Worm (Caenorhabditis elegans) whole organism, late embryonic: ENCODE measurements around the gene Y46D2A.1.

Experiments used
- F13H6.1 ChIP-seq: sonication (generic microtip); optimal IDR thresholded peaks from 2 replicates; lab custom pipeline; 2016; ENCODE audit warnings: missing genetic modification characterization, missing compliant biosample characterization
- K02D7.2 ChIP-seq: sonication (generic microtip); optimal IDR thresholded peaks from 2 replicates; lab custom pipeline; 2017; ENCODE audit warnings: mild to moderate bottlenecking, missing genetic modification characterization, missing compliant biosample characterization
- K09A11.1 ChIP-seq: sonication (generic microtip); optimal IDR thresholded peaks from 2 replicates; lab custom pipeline; 2017; ENCODE audit warnings: antibody characterized with exemption, mild to moderate bottlenecking, missing genetic modification characterization, missing compliant biosample characterization; ENCODE audit not compliant: insufficient read depth
- ahr-1 ChIP-seq: sonication (generic microtip); optimal IDR thresholded peaks from 2 replicates; lab custom pipeline; 2016; ENCODE audit warnings: missing genetic modification characterization, missing compliant biosample characterization
- ceh-14 ChIP-seq: sonication (generic microtip); optimal IDR thresholded peaks from 2 replicates; lab custom pipeline; 2016; ENCODE audit warnings: missing genotype, missing genetic modification characterization, missing compliant biosample characterization
- ceh-18 ChIP-seq: sonication (generic microtip); optimal IDR thresholded peaks from 2 replicates; lab custom pipeline; 2016; ENCODE audit warnings: missing genetic modification characterization, missing compliant biosample characterization
- ceh-2 ChIP-seq: sonication (generic microtip); optimal IDR thresholded peaks from 2 replicates; lab custom pipeline; 2016; ENCODE audit warnings: missing genotype, missing genetic modification characterization, missing compliant biosample characterization
- ceh-30 ChIP-seq: fragments of 150-350 bp; optimal IDR thresholded peaks from 2 replicates; lab custom pipeline; 2014; ENCODE audit warnings: missing biosample characterization, missing genetic modification characterization
- ceh-31 ChIP-seq: sonication (generic microtip); optimal IDR thresholded peaks from 2 replicates; lab custom pipeline; 2016; ENCODE audit warnings: missing genetic modification characterization, missing compliant biosample characterization
- ceh-48 ChIP-seq: sonication (generic microtip); optimal IDR thresholded peaks from 2 replicates; lab custom pipeline; 2016; ENCODE audit warnings: missing genetic modification characterization, inconsistent platforms, missing compliant biosample characterization
- che-1 ChIP-seq: sonication (generic microtip); optimal IDR thresholded peaks from 2 replicates; lab custom pipeline; 2016; ENCODE audit warnings: mild to moderate bottlenecking, missing genetic modification characterization, missing compliant biosample characterization
- dmd-4 ChIP-seq: sonication (generic microtip); optimal IDR thresholded peaks from 2 replicates; lab custom pipeline; 2016; ENCODE audit warnings: borderline replicate concordance, missing genetic modification characterization, missing compliant biosample characterization
- ets-4 ChIP-seq: sonication (generic microtip); optimal IDR thresholded peaks from 2 replicates; lab custom pipeline; 2016; ENCODE audit warnings: missing genetic modification characterization, missing compliant biosample characterization
- eyg-1 ChIP-seq: sonication (generic microtip); optimal IDR thresholded peaks from 2 replicates; lab custom pipeline; 2016; ENCODE audit warnings: missing genotype, missing genetic modification characterization, missing compliant biosample characterization
- fkh-10 ChIP-seq: fragments of 150-350 bp; optimal IDR thresholded peaks from 2 replicates; lab custom pipeline; 2014; ENCODE audit warnings: missing biosample characterization, missing genetic modification reagents, missing genetic modification characterization
- gmeb-2 ChIP-seq: sonication (generic microtip); optimal IDR thresholded peaks from 2 replicates; lab custom pipeline; 2016; ENCODE audit warnings: missing genetic modification characterization, inconsistent platforms, missing compliant biosample characterization
- hlh-13 ChIP-seq: fragments of 200-800 bp; sonication (Bioruptor generic); optimal IDR thresholded peaks from 2 replicates; lab custom pipeline; 2018; ENCODE audit warnings: mild to moderate bottlenecking, missing genetic modification characterization, missing compliant biosample characterization
- hlh-30 ChIP-seq: sonication (generic microtip); optimal IDR thresholded peaks from 2 replicates; lab custom pipeline; 2017; ENCODE audit warnings: antibody characterized with exemption, missing genetic modification characterization, missing compliant biosample characterization; ENCODE audit not compliant: insufficient read depth
- hlh-8 ChIP-seq: sonication (generic microtip); optimal IDR thresholded peaks from 2 replicates; lab custom pipeline; 2016; ENCODE audit warnings: missing genotype, missing genetic modification characterization, missing compliant biosample characterization
- madf-2 ChIP-seq: sonication (generic microtip); optimal IDR thresholded peaks from 2 replicates; lab custom pipeline; 2017; ENCODE audit warnings: missing genetic modification characterization, missing compliant biosample characterization
- nfya-1 ChIP-seq: sonication (generic microtip); optimal IDR thresholded peaks from 2 replicates; lab custom pipeline; 2017; ENCODE audit warnings: missing genetic modification characterization, mild to moderate bottlenecking, missing compliant biosample characterization, antibody characterized with exemption, moderate library complexity
- npax-4 ChIP-seq: sonication (generic microtip); optimal IDR thresholded peaks from 2 replicates; lab custom pipeline; 2016; ENCODE audit warnings: missing genetic modification characterization, missing compliant biosample characterization
- pqm-1 ChIP-seq: sonication (generic microtip); optimal IDR thresholded peaks from 2 replicates; lab custom pipeline; 2016; ENCODE audit warnings: missing genetic modification characterization, missing compliant biosample characterization
- rnt-1 ChIP-seq: sonication (generic microtip); optimal IDR thresholded peaks from 2 replicates; lab custom pipeline; 2016; ENCODE audit warnings: missing genetic modification characterization, missing compliant biosample characterization
- sox-2 ChIP-seq: fragments of 200-800 bp; sonication (Bioruptor generic); IDR thresholded peaks from 2 replicates; pipeline ENCODE4 v1.3.6; 2022; ENCODE audit warnings: missing genetic modification reagents, missing genetic modification characterization, missing compliant biosample characterization
- sox-4 ChIP-seq: sonication (generic microtip); optimal IDR thresholded peaks from 2 replicates; lab custom pipeline; 2017; ENCODE audit warnings: mild to moderate bottlenecking, missing genetic modification characterization, inconsistent platforms, missing compliant biosample characterization
- ttx-3 ChIP-seq: sonication (generic microtip); optimal IDR thresholded peaks from 2 replicates; lab custom pipeline; 2016; ENCODE audit warnings: missing genetic modification reagents, missing genetic modification characterization, missing compliant biosample characterization
- unc-3 ChIP-seq, 2 experiments: fragments of 200-800 bp in 1 of 2; sonication (Bioruptor generic) in 1 of 2; sonication (generic microtip) in 1 of 2; conservative IDR thresholded peaks in 1 of 2; optimal IDR thresholded peaks in 1 of 2; 2 replicates each; pipeline versions ENCODE4 v1.3.6 to Lab custom; 2016 to 2022; ENCODE audit warnings: missing compliant biosample characterization in 2 of 2, missing genetic modification characterization in 2 of 2, missing genetic modification reagents in 1 of 2
- unc-42 ChIP-seq: sonication (generic microtip); optimal IDR thresholded peaks from 2 replicates; lab custom pipeline; 2016; ENCODE audit warnings: missing genotype, missing genetic modification characterization, missing compliant biosample characterization
- ztf-16 ChIP-seq: sonication (generic microtip); optimal IDR thresholded peaks from 2 replicates; lab custom pipeline; 2017; ENCODE audit warnings: missing genetic modification characterization, missing compliant biosample characterization

The Y46D2A.1 gene

DNA sequence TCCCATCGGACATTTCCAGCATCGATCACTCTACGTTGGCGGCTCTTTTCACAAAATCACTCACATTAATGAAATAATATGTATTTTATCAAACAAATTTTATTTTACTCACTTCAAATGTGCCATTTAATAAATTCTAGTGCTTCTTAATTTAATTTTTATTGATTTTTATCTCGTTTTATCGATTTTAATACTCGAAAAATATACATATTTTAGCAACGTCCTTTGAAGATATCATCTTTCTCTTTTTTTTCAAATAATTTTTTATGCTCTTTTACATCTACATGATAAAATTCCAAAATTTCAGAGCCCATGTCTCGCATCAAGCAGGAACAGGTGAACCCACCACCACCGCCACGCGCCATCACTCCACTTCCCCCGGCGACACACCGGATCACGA, 36.5 kb downstream of the Y46D2A.1 start, which contains the start of the genes lido-14 and bath-27:
lido-14 (plus strand) TSS at position 301 of the 400 bp plus-strand sequence.
bath-27 (plus strand) TSS at position 306 of the 400 bp plus-strand sequence.
- no peak for TF ChIP-seq ceh-2 (tag; lab: Kevin White, UChicago)
- no peak for TF ChIP-seq sox-4 (tag; lab: Kevin White, UChicago)
- TF ChIP-seq fkh-10 (GFP tag; lab: Kevin White, UChicago) = no peak
- TF ChIP-seq ahr-1 = no peak
- TF ChIP-seq F13H6.1 = no peak
- TF ChIP-seq ets-4 (tag; lab: Kevin White, UChicago) = no peak
- no peak for TF ChIP-seq npax-4 (tag; lab: Kevin White, UChicago)
- no peak for TF ChIP-seq K09A11.1 (tag; lab: Kevin White, UChicago)
- no peak for TF ChIP-seq eyg-1 (tag; lab: Kevin White, UChicago)
- TF ChIP-seq ceh-14 = no peak
- TF ChIP-seq ceh-31 (tag; lab: Kevin White, UChicago) = no peak

DNA sequence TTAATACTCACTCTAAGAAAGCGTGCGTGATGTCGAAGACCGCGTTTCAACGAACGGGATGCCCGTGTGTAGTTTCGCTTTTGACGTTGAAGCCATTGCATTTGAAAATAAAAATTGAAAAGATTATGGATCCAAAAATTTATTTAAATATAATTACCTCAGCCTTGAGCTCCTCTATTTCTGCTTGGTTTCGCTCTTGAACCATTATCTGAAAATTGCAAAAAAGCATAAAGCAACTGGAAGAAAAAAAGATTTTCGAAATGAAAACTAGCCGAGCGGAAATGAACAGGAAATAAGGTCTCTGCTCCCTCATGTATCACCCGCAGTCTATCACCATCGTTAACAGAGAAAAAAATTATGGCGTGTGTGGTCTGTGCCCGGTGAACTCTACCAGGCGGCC, 44.7 kb downstream of the Y46D2A.1 start, which contains the start of gene Y49F6C.6:
Y49F6C.6 (minus strand) TSS at position 101 of the 400 bp plus-strand sequence.
- TF ChIP-seq ceh-18 (tag; lab: Kevin White, UChicago) = no peak
- TF ChIP-seq ttx-3 (tag; lab: Kevin White, UChicago) = no peak
- TF ChIP-seq ceh-30 = no peak
- TF ChIP-seq rnt-1 (tag; lab: Kevin White, UChicago) = no peak
- TF ChIP-seq unc-3 (GFP tag; conservative IDR thresholded peaks at IDR 0.05; lab: Robert Waterston, UW) = no peak
- no peak for TF ChIP-seq unc-3 (tag; optimal IDR thresholded peaks at IDR 0.05; lab: Kevin White, UChicago)
- TF ChIP-seq pqm-1 (tag; lab: Kevin White, UChicago) = no peak

DNA sequence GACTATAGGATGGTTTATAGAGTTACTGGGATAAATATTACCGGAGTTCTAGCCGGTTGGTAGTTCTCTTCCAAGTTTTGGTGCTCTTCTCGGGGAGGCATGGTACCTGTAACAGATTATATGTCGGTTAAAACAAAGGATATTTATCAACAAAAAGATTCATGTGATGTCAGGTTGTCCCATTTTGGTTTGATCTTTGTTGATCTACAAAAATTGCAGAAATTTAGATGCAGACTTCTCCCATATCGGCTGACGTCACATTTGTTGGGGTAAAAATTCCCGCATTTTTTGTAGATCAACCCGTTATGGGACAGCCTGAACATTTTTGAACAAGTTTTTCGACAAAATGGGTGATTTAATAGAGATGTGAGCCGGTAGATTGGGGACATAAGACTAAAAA, 45.7 kb downstream of the Y46D2A.1 start, which contains the start of gene Y49F6C.7:
Y49F6C.7 (minus strand) TSS at position 101 of the 400 bp plus-strand sequence.
- TF ChIP-seq hlh-8 = no peak

DNA sequence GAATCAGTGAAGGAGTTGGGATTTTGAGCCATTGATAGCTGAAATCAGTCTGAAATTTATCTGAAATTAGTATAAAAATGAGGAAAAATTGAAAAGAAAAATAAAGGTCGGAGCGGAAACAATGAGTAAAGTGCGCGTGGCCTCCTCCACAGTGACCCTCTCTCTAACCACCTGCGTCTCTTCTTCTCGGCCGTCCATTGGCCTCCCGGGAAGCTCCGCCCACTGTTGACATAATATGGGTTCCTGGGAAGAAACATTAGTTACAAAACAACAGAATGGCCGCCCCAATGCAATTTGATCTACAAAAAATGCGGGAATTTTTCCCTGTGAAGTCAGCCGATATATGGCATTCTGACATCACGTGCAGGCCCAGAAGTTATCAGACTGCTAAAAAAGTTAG, 47.7 kb downstream of the Y46D2A.1 start, which contains the start of gene Y49F6C.8:
Y49F6C.8 (minus strand) TSS at position 51 of the 400 bp plus-strand sequence.
- TF ChIP-seq ttx-3 (tag; lab: Kevin White, UChicago) (no peak), ztf-16 (no peak), hlh-13 (no peak), pqm-1 (tag; lab: Kevin White, UChicago) (no peak), ceh-48 (tag; lab: Kevin White, UChicago) (no peak), nfya-1 (tag; lab: Kevin White, UChicago) (peak; percentile 96)

DNA sequence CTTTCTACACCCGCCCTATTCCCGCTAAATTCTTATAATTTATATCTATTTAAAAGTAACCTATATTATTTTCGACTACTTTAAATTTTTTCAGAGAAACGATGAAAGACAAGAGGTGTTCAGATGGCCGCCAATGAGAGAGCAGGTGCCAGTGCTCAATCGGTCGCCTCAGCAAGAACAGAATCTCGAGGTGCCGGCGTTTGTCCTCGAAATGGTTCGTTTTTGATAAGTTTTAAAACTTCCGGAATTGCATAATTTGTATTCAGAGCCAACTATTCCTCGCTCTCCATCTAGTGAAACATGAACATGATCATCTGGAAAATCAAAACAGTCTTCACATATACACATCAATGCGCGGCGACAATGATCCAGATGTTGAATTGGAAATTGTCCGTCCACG, 48.7 kb downstream of the Y46D2A.1 start, which contains the start of gene bath-23:
bath-23 (plus strand) TSS at position 301 of the 400 bp plus-strand sequence.
- TF ChIP-seq hlh-30 (tag; lab: Kevin White, UChicago) (no peak), npax-4 (tag; lab: Kevin White, UChicago) (no peak)

DNA sequence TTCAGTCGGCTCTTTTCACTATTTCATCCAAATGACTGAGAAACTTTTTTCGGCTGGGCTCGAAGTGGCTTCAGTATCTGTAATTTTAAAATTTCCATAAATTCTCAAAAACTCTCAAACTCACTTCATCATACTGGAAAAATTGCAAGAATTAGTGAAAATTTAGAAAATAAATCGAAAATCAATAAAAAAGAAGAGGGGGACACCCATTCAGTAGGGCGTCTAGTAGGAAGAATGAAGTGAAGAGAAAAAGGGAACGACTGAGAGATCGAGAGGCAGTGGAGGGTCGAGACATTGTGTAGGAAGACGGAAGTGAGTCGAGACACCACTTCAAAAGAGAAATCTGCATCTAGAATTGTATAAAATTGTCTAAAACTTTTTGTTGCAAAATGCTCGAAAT, 51.5 kb downstream of the Y46D2A.1 start:
- TF ChIP-seq che-1 (no peak), eyg-1 (tag; lab: Kevin White, UChicago) (no peak), unc-42 (peak; percentile 43), sox-2 (GFP tag; lab: Robert Waterston, UW) (no peak), F13H6.1 (no peak), ceh-2 (tag; lab: Kevin White, UChicago) (no peak), madf-2 (no peak), ceh-18 (tag; lab: Kevin White, UChicago) (no peak), gmeb-2 (tag; lab: Kevin White, UChicago) (no peak), K02D7.2 (no peak), ztf-16 (no peak), ceh-48 (tag; lab: Kevin White, UChicago) (peak; percentile 96), dmd-4 (no peak), ttx-3 (tag; lab: Kevin White, UChicago) (no peak), nfya-1 (tag; lab: Kevin White, UChicago) (peak; percentile 43), ceh-31 (tag; lab: Kevin White, UChicago) (peak; percentile 24), pqm-1 (tag; lab: Kevin White, UChicago) (no peak)
